Worm (Caenorhabditis elegans) whole organism, L3 larva: ENCODE data around the gene C02B8.3.

Source experiments
- R02D3.7 ChIP-seq: fragments of 150-350 bp; optimal IDR thresholded peaks from 2 replicates; lab custom pipeline; 2014; ENCODE audit warnings: missing biosample characterization, missing genetic modification characterization
- ZK546.5 ChIP-seq: sonication (generic microtip); optimal IDR thresholded peaks from 2 replicates; lab custom pipeline; 2017; ENCODE audit warnings: missing biosample characterization, missing genetic modification characterization
- daf-12 ChIP-seq: fragments of 150-350 bp; optimal IDR thresholded peaks from 2 replicates; lab custom pipeline; 2014; ENCODE audit warnings: missing biosample characterization, missing genetic modification reagents, missing genetic modification characterization
- lin-39 ChIP-seq: fragments of 150-350 bp; optimal IDR thresholded peaks from 2 replicates; lab custom pipeline; 2018; ENCODE audit warnings: missing biosample characterization, missing genetic modification reagents, missing genetic modification characterization
- mdl-1 ChIP-seq: fragments of 150-350 bp; optimal IDR thresholded peaks from 2 replicates; lab custom pipeline; 2014; ENCODE audit warnings: missing biosample characterization, missing genetic modification characterization
- nhr-25 ChIP-seq: sonication (generic microtip); optimal IDR thresholded peaks from 2 replicates; lab custom pipeline; 2017; ENCODE audit warnings: missing biosample characterization, missing genetic modification characterization
- nhr-28 ChIP-seq: fragments of 150-350 bp; optimal IDR thresholded peaks from 2 replicates; lab custom pipeline; 2014; ENCODE audit warnings: missing biosample characterization, missing genetic modification characterization
- nhr-76 ChIP-seq: fragments of 150-350 bp; sonication (generic microtip); optimal IDR thresholded peaks from 5 replicates; lab custom pipeline; 2014; ENCODE audit warnings: missing biosample characterization, missing genetic modification characterization
- nhr-77 ChIP-seq: fragments of 150-350 bp; optimal IDR thresholded peaks from 2 replicates; lab custom pipeline; 2014; ENCODE audit warnings: missing biosample characterization, missing genetic modification characterization
- snpc-4 ChIP-seq: fragments of 150-350 bp; optimal IDR thresholded peaks from 2 replicates; lab custom pipeline; 2014; ENCODE audit warnings: missing biosample characterization, missing genetic modification characterization
- unc-39 ChIP-seq: sonication (generic microtip); optimal IDR thresholded peaks from 4 replicates; lab custom pipeline; 2017; ENCODE audit warnings: missing biosample characterization, missing genetic modification characterization
- unc-62 ChIP-seq: fragments of 150-350 bp; sonication (generic microtip); optimal IDR thresholded peaks from 4 replicates; lab custom pipeline; 2014; ENCODE audit warnings: missing biosample characterization, missing genetic modification reagents, missing genetic modification characterization
- ztf-11 ChIP-seq: fragments of 150-350 bp; optimal IDR thresholded peaks from 2 replicates; lab custom pipeline; 2014; ENCODE audit warnings: missing biosample characterization, missing genetic modification characterization

- no peak for TF ChIP-seq R02D3.7 (tag; lab: Kevin White, UChicago)
- no peak for TF ChIP-seq ztf-11
- TF ChIP-seq nhr-76 (tag; lab: Kevin White, UChicago), result no peak
- no peak for TF ChIP-seq unc-62
- no peak for TF ChIP-seq unc-39 (tag; lab: Kevin White, UChicago)
- no peak for TF ChIP-seq nhr-77 (tag; lab: Kevin White, UChicago)
- no peak for TF ChIP-seq mdl-1
- no peak for TF ChIP-seq nhr-25 (tag; lab: Kevin White, UChicago)
- no peak for TF ChIP-seq lin-39 (tag; lab: Kevin White, UChicago)
- no peak for TF ChIP-seq nhr-28 (tag; lab: Kevin White, UChicago)
- TF ChIP-seq ZK546.5 (tag; lab: Kevin White, UChicago), result no peak
- TF ChIP-seq daf-12 (tag; lab: Kevin White, UChicago), result no peak
- TF ChIP-seq snpc-4 (tag; lab: Kevin White, UChicago), result no peak
Measured at ce11 chrX:8162793-8163192, 23.5 kb downstream of the C02B8.3 start, which contains the start of gene F22F1.3.
